Worm (Caenorhabditis elegans): Measurements from ENCODE around the gene F40F8.4.

Gene F40F8.4

ce11 chrII:11157660-11158059, 17.6 kb upstream of the F40F8.4 start (continued):
- TF ChIP-seq attf-3 (GFP tag; conservative IDR thresholded peaks at IDR 0.05) (0 out of 2 replicates have a peak, but pooled peaks have one; percentile 22), dpl-1 (GFP tag; optimal IDR thresholded peaks at IDR 0.05) (no peak), nhr-90 (tag; optimal IDR thresholded peaks at IDR 0.05) (peak; percentile 80), ceh-40 (GFP tag; IDR thresholded peaks at IDR 0.05) (no peak), B0035.1 (tag; optimal IDR thresholded peaks at IDR 0.05) (no peak), ztf-28 (GFP tag; IDR thresholded peaks at IDR 0.05) (0 out of 2 replicates have a peak, but pooled peaks have one; percentile 51), hrde-1 (tag; optimal IDR thresholded peaks at IDR 0.05; ENCODE audit: borderline replicate concordance) (peak; percentile 58), F57A8.1 (GFP tag; optimal IDR thresholded peaks at IDR 0.05) (no peak), rpc-1 (optimal IDR thresholded peaks at IDR 0.05) (peak; percentile 74), rpc-1 (tag; optimal IDR thresholded peaks at IDR 0.05) (peak; percentile 88), ztf-25 (GFP tag; IDR thresholded peaks at IDR 0.05) (peak; percentile 89; the same call in 1 of the 2 replicates), ekl-4 (GFP tag; IDR thresholded peaks at IDR 0.05) (peak; percentile 59; the same call in 1 of the 2 replicates), C17E4.6 (GFP tag; IDR thresholded peaks at IDR 0.05) (peak; percentile 51; the same call in 1 of the 2 replicates), ceh-27 (GFP tag; optimal IDR thresholded peaks at IDR 0.05) (peak; percentile 19), cebp-2 (GFP tag; IDR thresholded peaks at IDR 0.05) (no peak), Y67H2A.10 (GFP tag; conservative IDR thresholded peaks at IDR 0.05) (no peak), unc-62 (GFP tag; optimal IDR thresholded peaks at IDR 0.05) (no peak), B0261.1 (tag; optimal IDR thresholded peaks at IDR 0.05) (peak; percentile 88), B0336.3 (GFP tag; IDR thresholded peaks at IDR 0.05) (peak; percentile 37; the same call in 1 of the 2 replicates), ztf-22 (GFP tag; optimal IDR thresholded peaks at IDR 0.05) (no peak), ets-4 (GFP tag; optimal IDR thresholded peaks at IDR 0.05) (no peak), C06A6.2 (GFP tag; conservative IDR thresholded peaks at IDR 0.05) (no peak), Y53G8AR.9 (GFP tag; conservative IDR thresholded peaks at IDR 0.05) (no peak), mxl-1 (tag; optimal IDR thresholded peaks at IDR 0.05) (peak; percentile 82), egrh-3 (GFP tag; IDR thresholded peaks at IDR 0.05) (no peak; the same call in 1 of the 2 replicates), repo-1 (tag; optimal IDR thresholded peaks at IDR 0.05) (no peak), ZK185.1 (tag; optimal IDR thresholded peaks at IDR 0.05; ENCODE audit: poor library complexity, severe bottlenecking) (peak; percentile 85), nhr-80 (tag; optimal IDR thresholded peaks at IDR 0.05) (peak; percentile 39), rec-8 (tag; optimal IDR thresholded peaks at IDR 0.05) (peak in 1 of 2 experiments; percentile 54), ceh-79 (tag; optimal IDR thresholded peaks at IDR 0.05) (no peak), Y53F4B.3 (GFP tag; IDR thresholded peaks at IDR 0.05) (0 out of 2 replicates have a peak, but pooled peaks have one; percentile 25), unc-130 (GFP tag; optimal IDR thresholded peaks at IDR 0.05) (peak; percentile 4), ama-1 (optimal IDR thresholded peaks at IDR 0.05) (no peak), ama-1 (GFP tag; optimal IDR thresholded peaks at IDR 0.05) (peak in 1 of 2 experiments; percentile 75), xnd-1 (tag; optimal IDR thresholded peaks at IDR 0.05) (no peak), hmg-1.2 (GFP tag; IDR thresholded peaks at IDR 0.05) (peak; percentile 86), snpc-1.1 (tag; optimal IDR thresholded peaks at IDR 0.05; ENCODE audit: insufficient read depth) (peak; percentile 19), F33H1.4 (GFP tag; IDR thresholded peaks at IDR 0.05) (peak; percentile 60), nhr-120 (GFP tag; IDR thresholded peaks at IDR 0.05) (no peak), lin-40 (tag; optimal IDR thresholded peaks at IDR 0.05) (peak; percentile 33), F55B11.4 (tag; optimal IDR thresholded peaks at IDR 0.05; ENCODE audit: borderline replicate concordance, insufficient read depth) (no peak), nhr-27 (tag; optimal IDR thresholded peaks at IDR 0.05) (no peak), snpc-3.4 (tag; optimal IDR thresholded peaks at IDR 0.05) (peak; percentile 45), hlh-26 (GFP tag; conservative IDR thresholded peaks at IDR 0.05) (no peak), lsy-27 (tag; optimal IDR thresholded peaks at IDR 0.05; ENCODE audit: borderline replicate concordance, insufficient read depth) (no peak), dox-1 (GFP tag; IDR thresholded peaks at IDR 0.05) (peak; percentile 73), mcd-1 (GFP tag; IDR thresholded peaks at IDR 0.05) (peak; percentile 69), nfya-2 (GFP tag; IDR thresholded peaks at IDR 0.05) (no peak)
